Worm (Caenorhabditis elegans): ENCODE results near the gene rom-1.
A peak's percentile ranks its signal among the peaks of the same experiment; 100 is the strongest.

The rom-1 gene

ce11 chrIII:4875663-4876062, 31.3 kb upstream of the rom-1 start:
- TF ChIP-seq ztf-11 (tag; optimal IDR thresholded peaks at IDR 0.05) (no peak), fkh-10 (GFP tag; optimal IDR thresholded peaks at IDR 0.05) (peak; percentile 39), nhr-28 (tag; optimal IDR thresholded peaks at IDR 0.05) (no peak)

- peak; percentile 47 for TF ChIP-seq nfya-1 (tag; optimal IDR thresholded peaks at IDR 0.05; ENCODE audit: insufficient read depth)
- TF ChIP-seq ztf-4 (tag; optimal IDR thresholded peaks at IDR 0.05), result no peak
- TF ChIP-seq ama-1 (optimal IDR thresholded peaks at IDR 0.05), result no peak
- peak; percentile 29 for TF ChIP-seq snpc-4 (tag; optimal IDR thresholded peaks at IDR 0.05)
- no peak for TF ChIP-seq nhr-237 (tag; optimal IDR thresholded peaks at IDR 0.05)
- TF ChIP-seq egl-27 (tag; optimal IDR thresholded peaks at IDR 0.05), result no peak
- TF ChIP-seq elt-2 (tag; optimal IDR thresholded peaks at IDR 0.05), result peak; percentile 3
- peak; percentile 61 for TF ChIP-seq lin-15B (tag; optimal IDR thresholded peaks at IDR 0.05)
- peak; percentile 27 for TF ChIP-seq skn-1 (tag; optimal IDR thresholded peaks at IDR 0.05)
- no peak for TF ChIP-seq nhr-43 (tag; optimal IDR thresholded peaks at IDR 0.05; ENCODE audit: poor library complexity, severe bottlenecking)
Observed at ce11 chrIII:4878281-4878680, 28.7 kb upstream of the rom-1 start, which contains the start of the genes tost-1 and arx-6. Gene tost-1 (minus strand): TSS chrIII:4878311. Gene arx-6 (plus strand): TSS chrIII:4878658.

- no peak for TF ChIP-seq egl-5 (tag; optimal IDR thresholded peaks at IDR 0.05)
- TF ChIP-seq ceh-9 (tag; optimal IDR thresholded peaks at IDR 0.05), result no peak
- peak; percentile 15 for TF ChIP-seq ceh-28 (tag; optimal IDR thresholded peaks at IDR 0.05)
- no peak for TF ChIP-seq nhr-28 (tag; optimal IDR thresholded peaks at IDR 0.05)
Observed at ce11 chrIII:4879445-4879844, 27.6 kb upstream of the rom-1 start, which contains the start of gene C35D10.1. Gene C35D10.1 (plus strand): TSS chrIII:4879745.

ce11 chrIII:4881955-4882354, 25.0 kb upstream of the rom-1 start:
- peak; percentile 72 for TF ChIP-seq elt-2 (tag; optimal IDR thresholded peaks at IDR 0.05)
- no peak for TF ChIP-seq mml-1 (tag; optimal IDR thresholded peaks at IDR 0.05)
- TF ChIP-seq nhr-77 (tag; optimal IDR thresholded peaks at IDR 0.05), result no peak
- TF ChIP-seq ama-1 (optimal IDR thresholded peaks at IDR 0.05), result no peak
- TF ChIP-seq pqm-1 (tag; optimal IDR thresholded peaks at IDR 0.05), result peak; percentile 37

- TF ChIP-seq ztf-11 (tag; optimal IDR thresholded peaks at IDR 0.05) (no peak), daf-12 (tag; optimal IDR thresholded peaks at IDR 0.05) (no peak), pha-4 (tag; optimal IDR thresholded peaks at IDR 0.05) (peak; percentile 48), mml-1 (tag; optimal IDR thresholded peaks at IDR 0.05) (no peak), nhr-25 (tag; optimal IDR thresholded peaks at IDR 0.05) (no peak), jun-1 (tag; optimal IDR thresholded peaks at IDR 0.05) (peak; percentile 17), fkh-10 (GFP tag; optimal IDR thresholded peaks at IDR 0.05) (no peak), ceh-82 (tag; optimal IDR thresholded peaks at IDR 0.05) (no peak), pqm-1 (tag; optimal IDR thresholded peaks at IDR 0.05) (peak; percentile 54), elt-2 (tag; optimal IDR thresholded peaks at IDR 0.05) (peak; percentile 68), aly-2 (tag; optimal IDR thresholded peaks at IDR 0.05) (no peak), nhr-23 (tag; optimal IDR thresholded peaks at IDR 0.05) (no peak)
Observed at ce11 chrIII:4883429-4883828, 23.6 kb upstream of the rom-1 start, which contains the start of gene clec-5. Gene clec-5 (minus strand): TSS chrIII:4883606.

DNA sequence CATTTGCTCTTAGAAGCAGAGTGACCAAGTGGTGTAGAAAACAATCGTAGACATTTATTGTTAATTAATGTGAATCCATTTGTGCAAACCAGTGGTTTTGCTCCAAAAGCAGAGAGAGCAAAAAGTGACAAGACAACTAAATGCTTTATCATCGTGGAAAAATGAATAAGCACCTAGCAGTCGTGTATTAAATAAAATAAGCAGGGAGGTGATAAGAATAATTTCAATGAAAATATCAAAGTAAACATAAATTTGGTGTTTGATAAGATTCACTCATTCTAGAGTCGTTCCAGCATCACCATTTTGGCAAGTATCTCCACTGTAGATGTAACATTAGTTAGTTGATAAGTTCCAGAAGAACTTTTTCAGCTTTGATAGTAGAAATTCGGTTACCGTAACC, 19.7 kb upstream of the rom-1 start, which contains the start of gene clec-6:
TSS of gene clec-6 (minus strand) at position 154 of the 400 bp plus-strand sequence.
- peak; percentile 33 for TF ChIP-seq pha-4 (tag; optimal IDR thresholded peaks at IDR 0.05)
- TF ChIP-seq nhr-76 (tag; optimal IDR thresholded peaks at IDR 0.05), result no peak
- peak; percentile 60 for TF ChIP-seq elt-2 (tag; optimal IDR thresholded peaks at IDR 0.05)
- TF ChIP-seq nhr-43 (tag; optimal IDR thresholded peaks at IDR 0.05; ENCODE audit: poor library complexity, severe bottlenecking), result no peak
- no peak for TF ChIP-seq unc-62 (GFP tag; optimal IDR thresholded peaks at IDR 0.05)
- TF ChIP-seq nhr-23 (tag; optimal IDR thresholded peaks at IDR 0.05), result no peak
- no peak for TF ChIP-seq fos-1 (tag; optimal IDR thresholded peaks at IDR 0.05)
- no peak for TF ChIP-seq lin-15B (tag; optimal IDR thresholded peaks at IDR 0.05)
- TF ChIP-seq elt-1 (tag; optimal IDR thresholded peaks at IDR 0.05), result no peak
- TF ChIP-seq fkh-2 (tag; optimal IDR thresholded peaks at IDR 0.05), result no peak
- peak; percentile 23 for TF ChIP-seq pqm-1 (tag; optimal IDR thresholded peaks at IDR 0.05)
- TF ChIP-seq aly-2 (tag; optimal IDR thresholded peaks at IDR 0.05), result no peak
- TF ChIP-seq ceh-16 (tag; optimal IDR thresholded peaks at IDR 0.05), result no peak
- no peak for TF ChIP-seq fkh-10 (GFP tag; optimal IDR thresholded peaks at IDR 0.05)
- TF ChIP-seq egl-5 (tag; optimal IDR thresholded peaks at IDR 0.05), result no peak

Measured in whole organism, L3 larva.